Worm (Caenorhabditis elegans) whole organism, L1 larva: ENCODE results near the gene C54F6.20.

Experiments
- aly-2 ChIP-seq: fragments of 150-350 bp; optimal IDR thresholded peaks from 2 replicates; lab custom pipeline; 2014; ENCODE audit warnings: missing biosample characterization, missing genetic modification characterization
- egl-13 ChIP-seq: sonication (generic microtip); optimal IDR thresholded peaks from 2 replicates; lab custom pipeline; 2016; ENCODE audit warnings: missing genotype, missing genetic modification reagents, missing genetic modification characterization, missing compliant biosample characterization
- fkh-4 ChIP-seq: sonication (generic microtip); optimal IDR thresholded peaks from 2 replicates; lab custom pipeline; 2016; ENCODE audit warnings: missing compliant biosample characterization, missing genetic modification characterization, borderline replicate concordance
- fkh-8 ChIP-seq: sonication (generic microtip); optimal IDR thresholded peaks from 2 replicates; lab custom pipeline; 2016; ENCODE audit warnings: mild to moderate bottlenecking, missing genetic modification characterization, missing compliant biosample characterization
- nhr-11 ChIP-seq: fragments of 150-350 bp; optimal IDR thresholded peaks from 2 replicates; lab custom pipeline; 2014; ENCODE audit warnings: missing biosample characterization, missing genetic modification characterization
- sox-4 ChIP-seq: sonication (generic microtip); optimal IDR thresholded peaks from 2 replicates; lab custom pipeline; 2016; ENCODE audit warnings: missing genetic modification characterization, missing compliant biosample characterization
- tbx-2 ChIP-seq: sonication (generic microtip); optimal IDR thresholded peaks from 2 replicates; lab custom pipeline; 2016; ENCODE audit warnings: missing genetic modification characterization, missing compliant biosample characterization
- ztf-11 ChIP-seq, 2 experiments: sonication (generic microtip); optimal IDR thresholded peaks; 2 replicates each; lab custom pipeline; 2016 to 2017; ENCODE audit warnings: missing genetic modification characterization in 2 of 2, missing biosample characterization in 1 of 2, missing compliant biosample characterization in 1 of 2

DNA sequence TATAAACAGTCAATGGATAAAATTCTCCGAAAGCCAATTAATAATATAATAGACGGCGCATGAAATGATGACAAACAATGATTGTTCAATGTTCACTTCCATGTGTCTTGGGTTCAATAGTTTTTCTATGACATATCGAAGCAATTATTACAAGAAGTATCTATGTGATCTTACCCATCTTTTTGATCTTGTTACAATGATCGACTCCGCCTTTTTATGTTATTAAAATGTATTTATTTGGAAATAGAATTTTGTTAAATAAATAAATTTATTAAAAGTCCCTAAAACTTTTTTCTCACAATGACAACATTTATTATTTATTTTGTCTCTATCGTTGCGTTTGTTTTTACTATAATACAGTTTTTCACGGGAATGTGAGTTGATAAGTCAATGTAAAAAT is 5.3 kb downstream of the C54F6.20 start, which contains the start of gene swt-2:
- TF ChIP-seq egl-13 (tag; lab: Kevin White, UChicago), result no peak
- TF ChIP-seq aly-2 (tag; lab: Kevin White, UChicago), result no peak
- no peak for TF ChIP-seq fkh-4 (tag; lab: Kevin White, UChicago)
- no peak for TF ChIP-seq sox-4
- TF ChIP-seq fkh-8, result no peak
- no peak for TF ChIP-seq ztf-11 (tag; optimal IDR thresholded peaks at IDR 0.05; lab: Kevin White, UChicago)
- no peak for TF ChIP-seq tbx-2 (tag; lab: Kevin White, UChicago)
- TF ChIP-seq nhr-11, result no peak
